Fruit fly (Drosophila melanogaster): ENCODE results near the gene Dad.

Gene Dad

DNA sequence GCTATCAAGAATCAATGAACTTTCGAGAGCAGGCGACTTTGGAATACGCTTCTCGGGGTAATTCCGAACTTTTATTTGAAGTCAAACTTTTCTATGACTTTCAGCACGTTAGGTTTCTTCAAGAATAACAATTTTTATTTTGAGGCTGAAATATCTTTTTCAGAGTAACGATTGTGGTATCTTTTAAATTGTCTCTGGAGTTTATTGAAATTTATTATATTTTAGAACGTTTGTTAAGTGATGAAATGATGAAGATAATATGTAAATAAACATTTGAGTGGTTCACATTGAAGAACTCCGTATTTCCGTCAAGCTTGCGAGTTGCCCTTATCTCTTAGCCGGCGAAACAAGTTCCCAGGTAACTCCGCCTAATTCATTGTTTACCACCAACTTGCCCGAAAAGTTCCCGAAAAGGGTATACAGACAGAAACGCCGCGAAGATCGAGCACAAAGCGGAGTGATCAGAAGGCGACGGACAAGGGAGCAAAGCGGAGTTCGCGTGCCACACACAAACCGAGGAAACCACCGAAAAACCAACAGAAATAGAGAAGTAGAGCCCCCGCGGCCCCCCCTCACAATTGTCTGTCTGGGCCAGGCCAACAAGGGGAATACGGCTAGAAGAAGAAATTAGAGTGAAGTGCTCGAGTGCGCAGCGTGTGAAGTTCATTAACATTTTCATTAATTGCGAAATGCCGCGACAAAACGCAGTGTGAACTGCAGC lies 64.0 kb downstream of the Dad start (continued):
- TF ChIP-seq Trl (optimal IDR thresholded peaks at IDR 0.05): no peak
- TF ChIP-seq Trl (GFP tag; optimal IDR thresholded peaks at IDR 0.05): no peak
- TF ChIP-seq jigr1 (GFP tag; IDR thresholded peaks at IDR 0.05): no peak
- no peak for TF ChIP-seq CG7928 (GFP tag; optimal IDR thresholded peaks at IDR 0.05)
- TF ChIP-seq Elba2 (GFP tag; optimal IDR thresholded peaks at IDR 0.05): no peak
- TF ChIP-seq gcm (GFP tag; optimal IDR thresholded peaks at IDR 0.05): peak; percentile 12
- TF ChIP-seq C15 (GFP tag; IDR thresholded peaks at IDR 0.05): no peak
- TF ChIP-seq cwo (GFP tag; optimal IDR thresholded peaks at IDR 0.05): no peak
- TF ChIP-seq CG3281 (GFP tag; optimal IDR thresholded peaks at IDR 0.05): no peak
- no peak for TF ChIP-seq org-1 (GFP tag; optimal IDR thresholded peaks at IDR 0.05)
- TF ChIP-seq dm (GFP tag; optimal IDR thresholded peaks at IDR 0.05): no peak
- TF ChIP-seq CG18011 (GFP tag; optimal IDR thresholded peaks at IDR 0.05): no peak
- TF ChIP-seq Bteb2 (GFP tag; optimal IDR thresholded peaks at IDR 0.05): no peak
- TF ChIP-seq Sry-β (GFP tag; optimal IDR thresholded peaks at IDR 0.05): no peak
- TF ChIP-seq pho (GFP tag; optimal IDR thresholded peaks at IDR 0.05): no peak
- no peak for TF ChIP-seq HLHmδ (GFP tag; optimal IDR thresholded peaks at IDR 0.05)
- TF ChIP-seq tna (GFP tag; IDR thresholded peaks at IDR 0.05; ENCODE audit: partially characterized antibody): no peak
- no peak for TF ChIP-seq CG6654 (GFP tag; optimal IDR thresholded peaks at IDR 0.05)
- no peak for TF ChIP-seq kay (GFP tag; optimal IDR thresholded peaks at IDR 0.05)
- no peak for TF ChIP-seq disco-r (GFP tag; optimal IDR thresholded peaks at IDR 0.05)
- no peak for TF ChIP-seq pfk (GFP tag; optimal IDR thresholded peaks at IDR 0.05)
- TF ChIP-seq B-H1 (GFP tag; IDR thresholded peaks at IDR 0.05): no peak
- peak; percentile 12 for TF ChIP-seq CG8924 (tag; optimal IDR thresholded peaks at IDR 0.05)
- TF ChIP-seq CG10366 (GFP tag; IDR thresholded peaks at IDR 0.05): no peak
- no peak for TF ChIP-seq cas (GFP tag; IDR thresholded peaks at IDR 0.05)
- no peak for TF ChIP-seq CG12942 (GFP tag; optimal IDR thresholded peaks at IDR 0.05)
- no peak for TF ChIP-seq Max (GFP tag; optimal IDR thresholded peaks at IDR 0.05)
- no peak for TF ChIP-seq Sin3A (optimal IDR thresholded peaks at IDR 0.05)
- TF ChIP-seq Six4 (GFP tag; optimal IDR thresholded peaks at IDR 0.05): no peak
- no peak for TF ChIP-seq Mes4 (GFP tag; optimal IDR thresholded peaks at IDR 0.05)
- no peak for TF ChIP-seq NK7.1 (GFP tag; optimal IDR thresholded peaks at IDR 0.05)
- TF ChIP-seq CG2199 (GFP tag; IDR thresholded peaks at IDR 0.05): peak; percentile 67; the same call in 2 of the 3 replicates
- TF ChIP-seq Tbp (GFP tag; optimal IDR thresholded peaks at IDR 0.05): no peak
- no peak for TF ChIP-seq YL-1 (GFP tag; optimal IDR thresholded peaks at IDR 0.05)
- TF ChIP-seq Gsc (GFP tag; IDR thresholded peaks at IDR 0.05): no peak
- TF ChIP-seq HmgZ (tag; optimal IDR thresholded peaks at IDR 0.05): no peak
- no peak for TF ChIP-seq fd64A (GFP tag; optimal IDR thresholded peaks at IDR 0.05)
- TF ChIP-seq CG2129 (GFP tag; IDR thresholded peaks at IDR 0.05; ENCODE audit: partially characterized antibody): no peak
- no peak for TF ChIP-seq Hand (GFP tag; optimal IDR thresholded peaks at IDR 0.05)
- TF ChIP-seq pan (optimal IDR thresholded peaks at IDR 0.05): no peak
- no peak for TF ChIP-seq pan (GFP tag; optimal IDR thresholded peaks at IDR 0.05 in 1 of 2, IDR thresholded peaks at IDR 0.05 in 1 of 2)
- TF ChIP-seq HLH54F (GFP tag; optimal IDR thresholded peaks at IDR 0.05): no peak
- TF ChIP-seq otp (GFP tag; IDR thresholded peaks at IDR 0.05): 0 out of 3 replicates have a peak, but pooled peaks have one; percentile 35
- no peak for TF ChIP-seq Awh (GFP tag; IDR thresholded peaks at IDR 0.05)
- TF ChIP-seq odd (GFP tag; optimal IDR thresholded peaks at IDR 0.05): no peak
- TF ChIP-seq CG18476 (GFP tag; optimal IDR thresholded peaks at IDR 0.05): no peak
- no peak for TF ChIP-seq zfh1 (GFP tag; IDR thresholded peaks at IDR 0.05)
- no peak for TF ChIP-seq sd (tag; optimal IDR thresholded peaks at IDR 0.05)
- no peak for TF ChIP-seq ken (GFP tag; IDR thresholded peaks at IDR 0.05)
- TF ChIP-seq gcm2 (GFP tag; optimal IDR thresholded peaks at IDR 0.05): no peak
- no peak for TF ChIP-seq CG17328 (GFP tag; IDR thresholded peaks at IDR 0.05)
- no peak for TF ChIP-seq CG31224 (GFP tag; IDR thresholded peaks at IDR 0.05)

All from whole organism, embryonic.